Fruit fly (Drosophila melanogaster) whole organism, embryonic: ENCODE measurements around the gene Mccc1.
A peak's percentile ranks its signal among the peaks of the same experiment; 100 is the strongest.

ENCODE experiments used
- Adf1 ChIP-seq: fragments of 200-800 bp; sonication (Bioruptor generic); IDR thresholded peaks from 2 replicates; pipeline ENCODE4 v1.3.6; 2022; ENCODE audit warnings: missing biosample characterization, missing genetic modification characterization
- Atf3 ChIP-seq: fragments of 200-800 bp; sonication (Bioruptor generic); optimal IDR thresholded peaks from 3 replicates; lab custom pipeline; 2016; ENCODE audit warnings: missing biosample characterization, missing genetic modification characterization
- CG10267 ChIP-seq: fragments of 200-800 bp; sonication (Bioruptor generic); optimal IDR thresholded peaks from 2 replicates; lab custom pipeline; 2018; ENCODE audit warnings: missing biosample characterization, mild to moderate bottlenecking, missing genetic modification characterization, moderate library complexity
- CG12236 ChIP-seq: fragments of 200-800 bp; sonication (Bioruptor generic); optimal IDR thresholded peaks from 2 replicates; lab custom pipeline; 2016; ENCODE audit warnings: missing biosample characterization, missing genetic modification characterization
- CG13287 ChIP-seq: fragments of 200-800 bp; sonication (Bioruptor generic); IDR thresholded peaks from 2 replicates; pipeline ENCODE4 v1.3.6; 2022; ENCODE audit warnings: missing biosample characterization, missing genetic modification characterization; ENCODE audit not compliant: partially characterized antibody
- CG13624 ChIP-seq: fragments of 200-800 bp; sonication (Bioruptor generic); optimal IDR thresholded peaks from 2 replicates; lab custom pipeline; 2016; ENCODE audit warnings: missing biosample characterization, missing genetic modification characterization
- CG14710 ChIP-seq: fragments of 200-800 bp; sonication (Bioruptor generic); optimal IDR thresholded peaks from 3 replicates; lab custom pipeline; 2019; ENCODE audit warnings: missing biosample characterization, mild to moderate bottlenecking, missing genetic modification characterization, moderate library complexity
- CG14860 ChIP-seq: fragments of 200-800 bp; sonication (Bioruptor generic); IDR thresholded peaks from 3 replicates; pipeline ENCODE4 v1.3.6; 2022; ENCODE audit warnings: missing biosample characterization, missing genetic modification characterization; ENCODE audit not compliant: partially characterized antibody
- CG17328 ChIP-seq: fragments of 200-800 bp; sonication (Bioruptor generic); IDR thresholded peaks from 2 replicates; pipeline ENCODE4 v1.3.6; 2022; ENCODE audit warnings: missing biosample characterization, missing genetic modification characterization
- CG18011 ChIP-seq: fragments of 200-800 bp; sonication (Bioruptor generic); optimal IDR thresholded peaks from 2 replicates; lab custom pipeline; 2017; ENCODE audit warnings: missing biosample characterization, missing genetic modification characterization, mild to moderate bottlenecking, moderate library complexity, missing genotype
- CG18764 ChIP-seq: fragments of 200-800 bp; sonication (Bioruptor generic); optimal IDR thresholded peaks from 3 replicates; lab custom pipeline; 2016; ENCODE audit warnings: missing biosample characterization, missing genetic modification characterization
- CG30020 ChIP-seq: fragments of 200-800 bp; optimal IDR thresholded peaks from 2 replicates; lab custom pipeline; 2019; ENCODE audit warnings: missing biosample characterization, mild to moderate bottlenecking, missing genetic modification characterization, moderate library complexity
- CG31388 ChIP-seq: fragments of 200-800 bp; sonication (Bioruptor generic); optimal IDR thresholded peaks from 2 replicates; lab custom pipeline; 2016; ENCODE audit warnings: missing biosample characterization, missing genetic modification characterization
- CG3407 ChIP-seq: fragments of 200-800 bp; sonication (Bioruptor generic); optimal IDR thresholded peaks from 2 replicates; lab custom pipeline; 2018; ENCODE audit warnings: missing biosample characterization, mild to moderate bottlenecking, missing genetic modification characterization
- CG4328 ChIP-seq: fragments of 200-800 bp; sonication (Bioruptor generic); optimal IDR thresholded peaks from 3 replicates; lab custom pipeline; 2017; ENCODE audit warnings: missing biosample characterization, missing genetic modification reagents, missing genetic modification characterization
- CG4360 ChIP-seq: fragments of 200-800 bp; sonication (Bioruptor generic); IDR thresholded peaks from 2 replicates; pipeline ENCODE4 v1.3.6; 2022; ENCODE audit warnings: missing biosample characterization, missing genetic modification characterization
- CG8478 ChIP-seq: fragments of >200 bp; optimal IDR thresholded peaks from 2 replicates; lab custom pipeline; 2018
- CG9437 ChIP-seq: fragments of 200-800 bp; sonication (Bioruptor generic); optimal IDR thresholded peaks from 2 replicates; lab custom pipeline; 2018; ENCODE audit warnings: missing biosample characterization, mild to moderate bottlenecking, missing genetic modification characterization
- CG9609 ChIP-seq: fragments of 200-800 bp; sonication (Bioruptor generic); optimal IDR thresholded peaks from 3 replicates; lab custom pipeline; 2016; ENCODE audit warnings: missing biosample characterization, missing genetic modification characterization
- Dip2 ChIP-seq: fragments of 200-800 bp; sonication (Bioruptor generic); IDR thresholded peaks from 2 replicates; pipeline ENCODE4 v1.3.6; 2022; ENCODE audit warnings: missing biosample characterization, missing genetic modification characterization
- E2f1 ChIP-seq: fragments of 200-800 bp; sonication (Bioruptor generic); IDR thresholded peaks from 2 replicates; pipeline ENCODE4 v1.3.6; 2022; ENCODE audit warnings: missing biosample characterization, missing genetic modification characterization
- H2.0 ChIP-seq: fragments of 200-800 bp; sonication (Bioruptor generic); IDR thresholded peaks from 2 replicates; pipeline ENCODE4 v1.3.6; 2022; ENCODE audit warnings: missing biosample characterization, missing genetic modification characterization
- HLH4C ChIP-seq: fragments of 200-800 bp; sonication (Bioruptor generic); IDR thresholded peaks from 3 replicates; pipeline ENCODE4 v1.3.6; 2022; ENCODE audit warnings: missing biosample characterization, missing genetic modification characterization; ENCODE audit not compliant: partially characterized antibody
- Jarid2 ChIP-seq: fragments of 200-800 bp; sonication (Bioruptor generic); optimal IDR thresholded peaks from 3 replicates; lab custom pipeline; 2017; ENCODE audit warnings: mild to moderate bottlenecking, missing biosample characterization, missing genetic modification reagents, missing genetic modification characterization
- NC2α ChIP-seq: fragments of 200-800 bp; sonication (Bioruptor generic); optimal IDR thresholded peaks from 2 replicates; lab custom pipeline; 2016; ENCODE audit warnings: missing biosample characterization, missing genetic modification characterization
- NfI ChIP-seq: fragments of 200-800 bp; sonication (Bioruptor generic); optimal IDR thresholded peaks from 3 replicates; lab custom pipeline; 2018; ENCODE audit warnings: missing biosample characterization, mild to moderate bottlenecking, missing genetic modification characterization, moderate library complexity
- Oli ChIP-seq: fragments of 200-800 bp; sonication (Bioruptor generic); optimal IDR thresholded peaks from 2 replicates; lab custom pipeline; 2018; ENCODE audit warnings: missing biosample characterization, mild to moderate bottlenecking, missing genetic modification characterization, moderate library complexity
- Ravus ChIP-seq: fragments of 200-800 bp; sonication (Bioruptor generic); IDR thresholded peaks from 2 replicates; pipeline ENCODE4 v1.3.6; 2022; ENCODE audit warnings: missing biosample characterization, missing genetic modification characterization
- Rx ChIP-seq: fragments of 200-800 bp; sonication (Bioruptor generic); IDR thresholded peaks from 2 replicates; pipeline ENCODE4 v1.3.6; 2022; ENCODE audit warnings: missing biosample characterization, missing genetic modification characterization
- Sox100B ChIP-seq: fragments of 200-800 bp; sonication (Bioruptor generic); optimal IDR thresholded peaks from 3 replicates; lab custom pipeline; 2018; ENCODE audit warnings: missing biosample characterization, mild to moderate bottlenecking, missing genetic modification characterization
- croc ChIP-seq: fragments of 200-800 bp; sonication (Bioruptor generic); conservative IDR thresholded peaks from 3 replicates; pipeline ENCODE4 v1.3.6; 2022; ENCODE audit warnings: missing biosample characterization, missing genetic modification characterization
- dan ChIP-seq: fragments of 200-800 bp; sonication (Bioruptor generic); IDR thresholded peaks from 2 replicates; pipeline ENCODE4 v1.3.6; 2022; ENCODE audit warnings: missing biosample characterization, missing genetic modification characterization
- dimm ChIP-seq: fragments of 200-800 bp; sonication (Bioruptor generic); IDR thresholded peaks from 2 replicates; pipeline ENCODE4 v1.3.6; 2022; ENCODE audit warnings: missing biosample characterization, missing genetic modification characterization
- disco-r ChIP-seq: fragments of 200-800 bp; sonication (Bioruptor generic); optimal IDR thresholded peaks from 2 replicates; lab custom pipeline; 2016; ENCODE audit warnings: missing biosample characterization, missing genetic modification characterization
- dm ChIP-seq: fragments of 200-800 bp; sonication (Bioruptor generic); optimal IDR thresholded peaks from 3 replicates; lab custom pipeline; 2016; ENCODE audit warnings: missing biosample characterization, missing genetic modification characterization
- dmrt99B ChIP-seq: fragments of 200-800 bp; sonication (Bioruptor generic); optimal IDR thresholded peaks from 2 replicates; lab custom pipeline; 2018; ENCODE audit warnings: missing biosample characterization, mild to moderate bottlenecking, missing genetic modification characterization, moderate library complexity
- gsb ChIP-seq: fragments of 200-800 bp; sonication (Bioruptor generic); IDR thresholded peaks from 2 replicates; pipeline ENCODE4 v1.3.6; 2022; ENCODE audit warnings: missing biosample characterization, missing genetic modification characterization
- h ChIP-seq: fragments of >200 bp; optimal IDR thresholded peaks from 2 replicates; lab custom pipeline; 2017
- ham ChIP-seq: fragments of 200-800 bp; sonication (Bioruptor generic); IDR thresholded peaks from 2 replicates; pipeline ENCODE4 v1.3.6; 2022; ENCODE audit warnings: missing biosample characterization, missing genetic modification characterization
- hth ChIP-seq: fragments of >200 bp; optimal IDR thresholded peaks from 2 replicates; lab custom pipeline; 2017; ENCODE audit warnings: inconsistent platforms
- p53 ChIP-seq: fragments of 200-800 bp; sonication (Bioruptor generic); optimal IDR thresholded peaks from 2 replicates; lab custom pipeline; 2016; ENCODE audit warnings: missing biosample characterization, missing genetic modification characterization
- pb ChIP-seq: fragments of 200-800 bp; sonication (Bioruptor generic); optimal IDR thresholded peaks from 3 replicates; lab custom pipeline; 2016; ENCODE audit warnings: missing biosample characterization, missing genetic modification characterization
- pros ChIP-seq: fragments of 200-800 bp; sonication (Bioruptor generic); optimal IDR thresholded peaks from 3 replicates; lab custom pipeline; 2019; ENCODE audit warnings: missing biosample characterization, mild to moderate bottlenecking, missing genetic modification characterization, moderate library complexity
- pzg ChIP-seq: fragments of 200-800 bp; sonication (Bioruptor generic); optimal IDR thresholded peaks from 3 replicates; lab custom pipeline; 2018; ENCODE audit warnings: missing biosample characterization, mild to moderate bottlenecking, missing genetic modification characterization, moderate library complexity
- ranshi ChIP-seq: fragments of 200-800 bp; sonication (Bioruptor generic); IDR thresholded peaks from 2 replicates; pipeline ENCODE4 v1.3.6; 2022; ENCODE audit warnings: missing biosample characterization, missing genetic modification characterization
- run ChIP-seq: fragments of 200-800 bp; sonication (Bioruptor generic); optimal IDR thresholded peaks from 3 replicates; lab custom pipeline; 2018; ENCODE audit warnings: missing biosample characterization, mild to moderate bottlenecking, missing genetic modification characterization
- seq ChIP-seq: fragments of 200-800 bp; sonication (Bioruptor generic); IDR thresholded peaks from 2 replicates; pipeline ENCODE4 v1.3.6; 2022; ENCODE audit warnings: missing biosample characterization, missing genetic modification characterization
- tgo ChIP-seq: fragments of 200-800 bp; sonication (Bioruptor generic); IDR thresholded peaks from 3 replicates; pipeline ENCODE4 v1.3.6; 2022; ENCODE audit warnings: missing biosample characterization, missing genetic modification characterization
- vnd ChIP-seq: fragments of 200-800 bp; sonication (Bioruptor generic); IDR thresholded peaks from 3 replicates; pipeline ENCODE4 v1.3.6; 2022; ENCODE audit warnings: missing biosample characterization, missing genetic modification characterization; ENCODE audit not compliant: partially characterized antibody

Gene Mccc1

dm6 chr3R:31776583-31777362 is 16.9 kb downstream of the Mccc1 start, which contains the start of the genes CG2126 and faf (continued):
- TF ChIP-seq dm (GFP tag; lab: Kevin White, UChicago) (peak; percentile 11), E2f1 (peak; percentile 66), Adf1 (GFP tag; lab: Robert Waterston, UW) (peak; percentile 18; the same call in 1 of the 2 replicates), dmrt99B (peak; percentile 81), Atf3 (GFP tag; lab: Kevin White, UChicago) (peak; percentile 3), CG31388 (GFP tag; lab: Kevin White, UChicago) (peak; percentile 48), seq (GFP tag; lab: Robert Waterston, UW) (peak; percentile 58), Rx (GFP tag; lab: Robert Waterston, UW) (peak; percentile 59), h (lab: Kevin White, UChicago) (no peak), CG4328 (GFP tag; lab: Kevin White, UChicago) (peak; percentile 73), croc (GFP tag; lab: Robert Waterston, UW) (0 out of 3 replicates have a peak, but pooled peaks have one; percentile 35), gsb (peak; percentile 50; the same call in 1 of the 2 replicates), CG14710 (tag; lab: Kevin White, UChicago) (peak; percentile 86), CG30020 (tag; lab: Kevin White, UChicago) (peak; percentile 65), p53 (no peak), Dip2 (no peak), disco-r (GFP tag; lab: Kevin White, UChicago) (no peak), tgo (peak; percentile 75), CG4360 (GFP tag; lab: Robert Waterston, UW) (0 out of 2 replicates have a peak, but pooled peaks have one; percentile 22), Ravus (GFP tag; lab: Robert Waterston, UW) (peak; percentile 5; the same call in 1 of the 2 replicates), CG18011 (GFP tag; lab: Kevin White, UChicago) (peak; percentile 57), dan (GFP tag; lab: Robert Waterston, UW) (no peak), vnd (GFP tag; lab: Robert Waterston, UW) (0 out of 3 replicates have a peak, but pooled peaks have one; percentile 48), CG18764 (GFP tag; lab: Kevin White, UChicago) (peak; percentile 73), ham (GFP tag; lab: Robert Waterston, UW) (no peak), CG13624 (GFP tag; lab: Kevin White, UChicago) (peak; percentile 37), CG13287 (GFP tag; lab: Robert Waterston, UW) (peak; percentile 61; the same call in 1 of the 2 replicates), Sox100B (GFP tag; lab: Kevin White, UChicago) (peak; percentile 78), CG9609 (GFP tag; lab: Kevin White, UChicago) (peak; percentile 45), ranshi (GFP tag; lab: Robert Waterston, UW) (peak; percentile 73), H2.0 (GFP tag; lab: Robert Waterston, UW) (peak; percentile 78), pzg (peak; percentile 57), hth (lab: Kevin White, UChicago) (no peak), pb (GFP tag; lab: Kevin White, UChicago) (no peak), Oli (tag; lab: Kevin White, UChicago) (peak; percentile 69), pros (GFP tag; lab: Kevin White, UChicago) (no peak), CG14860 (GFP tag; lab: Robert Waterston, UW) (peak; percentile 33; the same call in 2 of the 3 replicates), Jarid2 (no peak), NC2α (GFP tag; lab: Kevin White, UChicago) (no peak), dimm (GFP tag; lab: Robert Waterston, UW) (peak; percentile 49; the same call in 1 of the 2 replicates), CG3407 (GFP tag; lab: Kevin White, UChicago) (peak; percentile 65), CG17328 (GFP tag; lab: Robert Waterston, UW) (peak; percentile 76), run (tag; lab: Kevin White, UChicago) (no peak), CG8478 (no peak), HLH4C (GFP tag; lab: Robert Waterston, UW) (peak; percentile 62; the same call in 2 of the 3 replicates), NfI (GFP tag; lab: Kevin White, UChicago) (peak; percentile 78), CG10267 (peak; percentile 80), CG9437 (GFP tag; lab: Kevin White, UChicago) (peak; percentile 70), CG12236 (no peak)
